Fruit fly (Drosophila melanogaster) whole organism, prepupa: ENCODE results near the gene CG12766.

ENCODE experiments used
- CG11294 ChIP-seq: fragments of 200-800 bp; sonication (Bioruptor generic); IDR thresholded peaks from 2 replicates; pipeline ENCODE4 v1.3.6; 2022; ENCODE audit warnings: missing biosample characterization, missing genetic modification characterization
- CG15336 ChIP-seq: fragments of 200-800 bp; sonication (Bioruptor generic); IDR thresholded peaks from 2 replicates; pipeline ENCODE4 v1.3.6; 2022; ENCODE audit warnings: missing biosample characterization, missing genetic modification characterization
- CG4318 ChIP-seq: fragments of 200-800 bp; sonication (Bioruptor generic); optimal IDR thresholded peaks from 3 replicates; lab custom pipeline; 2017; ENCODE audit warnings: missing biosample characterization, mild to moderate bottlenecking, missing genetic modification characterization
- CG6808 ChIP-seq: fragments of 200-800 bp; sonication (Bioruptor generic); optimal IDR thresholded peaks from 3 replicates; lab custom pipeline; 2017; ENCODE audit warnings: missing biosample characterization, missing genetic modification characterization, mild to moderate bottlenecking, moderate library complexity, missing genetic modification reagents
- Eip75B ChIP-seq: fragments of 200-800 bp; sonication (Bioruptor generic); optimal IDR thresholded peaks from 3 replicates; lab custom pipeline; 2016; ENCODE audit warnings: missing biosample characterization, missing genetic modification characterization
- Hr38 ChIP-seq: sonication (Bioruptor generic); optimal IDR thresholded peaks from 2 replicates; lab custom pipeline; 2016; ENCODE audit warnings: missing biosample characterization, missing genetic modification characterization
- Met ChIP-seq: fragments of 200-800 bp; sonication (Bioruptor generic); optimal IDR thresholded peaks from 3 replicates; lab custom pipeline; 2016; ENCODE audit warnings: missing biosample characterization, missing genetic modification characterization
- Sox102F ChIP-seq: fragments of 200-800 bp; sonication (Bioruptor generic); optimal IDR thresholded peaks from 2 replicates; lab custom pipeline; 2016; ENCODE audit warnings: missing biosample characterization, mild to moderate bottlenecking, missing genetic modification characterization
- fd85E ChIP-seq: fragments of 200-800 bp; sonication (Bioruptor generic); optimal IDR thresholded peaks from 3 replicates; lab custom pipeline; 2016; ENCODE audit warnings: missing biosample characterization, missing genetic modification characterization
- spab ChIP-seq: fragments of 200-800 bp; sonication (Bioruptor generic); optimal IDR thresholded peaks from 2 replicates; lab custom pipeline; 2017; ENCODE audit warnings: missing biosample characterization, mild to moderate bottlenecking, missing genetic modification characterization, missing genetic modification reagents
- vri ChIP-seq: fragments of 200-800 bp; sonication (Bioruptor generic); optimal IDR thresholded peaks from 3 replicates; lab custom pipeline; 2016; ENCODE audit warnings: missing biosample characterization, mild to moderate bottlenecking, missing genetic modification characterization

dm6 chr3L:3934110-3934509 is 5.8 kb downstream of the CG12766 start:
- TF ChIP-seq spab (GFP tag; lab: Kevin White, UChicago), result no peak
- TF ChIP-seq Sox102F (GFP tag; lab: Kevin White, UChicago), result no peak
- TF ChIP-seq CG6808 (GFP tag; lab: Kevin White, UChicago), result no peak
- TF ChIP-seq CG11294, result no peak
- TF ChIP-seq fd85E (GFP tag; lab: Kevin White, UChicago), result no peak
- no peak for TF ChIP-seq CG4318
- no peak for TF ChIP-seq vri (GFP tag; lab: Kevin White, UChicago)
- no peak for TF ChIP-seq Met (GFP tag; lab: Kevin White, UChicago)
- no peak for TF ChIP-seq Hr38 (GFP tag; lab: Kevin White, UChicago)
- TF ChIP-seq CG15336, result no peak
- no peak for TF ChIP-seq Eip75B (GFP tag; lab: Kevin White, UChicago)
